Worm (Caenorhabditis elegans): ENCODE data around the gene nlp-43.
A peak's percentile ranks its signal among the peaks of the same experiment; 100 is the strongest.

nlp-43 gene

ce11 chrIII:5080700-5081572 is 38.7 kb downstream of the nlp-43 start (continued):
- TF ChIP-seq fkh-4 (tag; optimal IDR thresholded peaks at IDR 0.05; ENCODE audit: borderline replicate concordance) = peak; percentile 43

- TF ChIP-seq tbx-2 (tag; optimal IDR thresholded peaks at IDR 0.05) (no peak), nhr-28 (tag; optimal IDR thresholded peaks at IDR 0.05) (no peak), snu-23 (GFP tag; optimal IDR thresholded peaks at IDR 0.05) (no peak), dpl-1 (GFP tag; optimal IDR thresholded peaks at IDR 0.05) (no peak), C04F5.9 (tag; optimal IDR thresholded peaks at IDR 0.05) (no peak), unc-62 (GFP tag; optimal IDR thresholded peaks at IDR 0.05) (no peak), sup-37 (GFP tag; optimal IDR thresholded peaks at IDR 0.05) (no peak), nhr-90 (tag; optimal IDR thresholded peaks at IDR 0.05; ENCODE audit: poor library complexity) (no peak), ceh-82 (tag; optimal IDR thresholded peaks at IDR 0.05) (no peak), mab-9 (GFP tag; IDR thresholded peaks at IDR 0.05) (no peak), ceh-63 (GFP tag; optimal IDR thresholded peaks at IDR 0.05) (no peak), nhr-47 (tag; optimal IDR thresholded peaks at IDR 0.05) (no peak), ztf-4 (tag; optimal IDR thresholded peaks at IDR 0.05) (no peak), Y116A8C.19 (tag; optimal IDR thresholded peaks at IDR 0.05; ENCODE audit: borderline replicate concordance) (no peak), ama-1 (optimal IDR thresholded peaks at IDR 0.05) (no peak), nhr-11 (tag; optimal IDR thresholded peaks at IDR 0.05) (no peak), blmp-1 (tag; optimal IDR thresholded peaks at IDR 0.05) (no peak), grh-1 (GFP tag; IDR thresholded peaks at IDR 0.05) (no peak), egl-27 (tag; optimal IDR thresholded peaks at IDR 0.05) (no peak)
Measured at ce11 chrIII:5081573-5081823, 39.3 kb downstream of the nlp-43 start, which contains the start of gene cox-6A. Gene cox-6A, plus strand, starts transcription at chrIII:5081724.

- TF ChIP-seq nhr-85 (tag) (peak; percentile 44), egl-13 (tag; optimal IDR thresholded peaks at IDR 0.05) (no peak), efl-1 (optimal IDR thresholded peaks at IDR 0.05) (no peak), efl-1 (GFP tag; optimal IDR thresholded peaks at IDR 0.05 in 1 of 2) (peak in 1 of 2 experiments; percentile 42)
Measured at ce11 chrIII:5083304-5083703, 41.1 kb downstream of the nlp-43 start.

ce11 chrIII:5085529-5085928 is 43.3 kb downstream of the nlp-43 start, which contains the start of gene cah-1:
Gene cah-1, minus strand, starts transcription at chrIII:5085629.
- TF ChIP-seq nhr-11 (tag; optimal IDR thresholded peaks at IDR 0.05) (no peak), lin-14 (GFP tag; optimal IDR thresholded peaks at IDR 0.05) (peak; percentile 11), tlp-1 (tag; optimal IDR thresholded peaks at IDR 0.05) (no peak), ceh-63 (GFP tag; optimal IDR thresholded peaks at IDR 0.05) (no peak), dsc-1 (tag; optimal IDR thresholded peaks at IDR 0.05) (no peak), unc-86 (tag; optimal IDR thresholded peaks at IDR 0.05) (peak; percentile 15), nhr-71 (tag; optimal IDR thresholded peaks at IDR 0.05) (no peak), fkh-10 (GFP tag; optimal IDR thresholded peaks at IDR 0.05) (no peak), mef-2 (tag; optimal IDR thresholded peaks at IDR 0.05) (no peak), aha-1 (tag; optimal IDR thresholded peaks at IDR 0.05) (no peak), ceh-82 (tag; optimal IDR thresholded peaks at IDR 0.05) (no peak), efl-1 (optimal IDR thresholded peaks at IDR 0.05) (no peak), efl-1 (GFP tag; optimal IDR thresholded peaks at IDR 0.05 in 1 of 2) (peak in 1 of 2 experiments; percentile 19)

DNA sequence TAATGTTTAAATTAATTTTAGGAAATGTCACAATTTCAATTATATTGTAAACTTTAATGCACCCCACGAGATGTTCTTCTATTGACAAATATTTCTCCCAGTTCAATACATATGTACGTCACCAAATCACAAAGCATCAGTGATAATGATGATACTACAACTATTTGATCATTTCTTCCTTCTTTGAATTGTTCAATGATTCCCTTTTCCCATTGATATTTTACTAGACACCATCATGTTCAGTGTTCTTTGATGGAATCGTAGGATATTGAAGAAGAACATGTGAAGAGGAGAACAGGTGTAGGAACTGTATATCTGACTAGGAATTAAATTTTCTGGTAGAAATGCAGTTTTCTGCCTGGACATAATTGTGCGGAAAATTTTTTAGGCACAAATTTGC is 47.3 kb downstream of the nlp-43 start:
- TF ChIP-seq nhr-19 (GFP tag; conservative IDR thresholded peaks at IDR 0.05) (peak; percentile 73), elt-3 (tag; optimal IDR thresholded peaks at IDR 0.05) (peak in 5 of 6 experiments; percentile 30 to 75 (median 33)), sptf-1 (tag; optimal IDR thresholded peaks at IDR 0.05) (no peak), fkh-8 (tag; optimal IDR thresholded peaks at IDR 0.05) (no peak), nhr-85 (tag) (peak; percentile 49), efl-1 (optimal IDR thresholded peaks at IDR 0.05) (no peak), efl-1 (GFP tag; optimal IDR thresholded peaks at IDR 0.05 in 1 of 2) (peak in 1 of 2 experiments; percentile 44), snu-23 (GFP tag; optimal IDR thresholded peaks at IDR 0.05) (peak; percentile 15), jun-1 (tag; optimal IDR thresholded peaks at IDR 0.05) (no peak), nhr-12 (tag; optimal IDR thresholded peaks at IDR 0.05) (no peak), isw-1 (GFP tag; IDR thresholded peaks at IDR 0.05) (no peak), lin-14 (GFP tag; optimal IDR thresholded peaks at IDR 0.05) (peak; percentile 32), blmp-1 (tag; optimal IDR thresholded peaks at IDR 0.05) (peak; percentile 25), nhr-20 (tag; optimal IDR thresholded peaks at IDR 0.05) (peak; percentile 32), nhr-11 (tag; optimal IDR thresholded peaks at IDR 0.05) (no peak), nhr-71 (tag; optimal IDR thresholded peaks at IDR 0.05) (peak; percentile 36), efl-3 (GFP tag; optimal IDR thresholded peaks at IDR 0.05) (no peak), sox-4 (tag; optimal IDR thresholded peaks at IDR 0.05) (no peak), C16A3.4 (tag; optimal IDR thresholded peaks at IDR 0.05) (no peak)
